Worm (Caenorhabditis elegans) whole organism, mixed stage, embryonic: ENCODE data around the gene F36D3.4.
A peak's percentile ranks its signal among the peaks of the same experiment; 100 is the strongest.

ENCODE experiments used
- M03D4.4 ChIP-seq: sonication (generic microtip); optimal IDR thresholded peaks from 2 replicates; lab custom pipeline; 2017; ENCODE audit warnings: mild to moderate bottlenecking, missing genetic modification characterization, missing compliant biosample characterization
- bed-3 ChIP-seq: fragments of 200-800 bp; sonication (Bioruptor generic); optimal IDR thresholded peaks from 3 replicates; lab custom pipeline; 2018; ENCODE audit warnings: mild to moderate bottlenecking, missing genetic modification characterization, moderate library complexity, missing compliant biosample characterization
- blmp-1 ChIP-seq: fragments of 150-350 bp; optimal IDR thresholded peaks from 2 replicates; lab custom pipeline; 2014; ENCODE audit warnings: missing biosample characterization, missing genetic modification characterization
- ceh-39 ChIP-seq: fragments of 150-350 bp; optimal IDR thresholded peaks from 2 replicates; lab custom pipeline; 2014; ENCODE audit warnings: missing biosample characterization, missing genetic modification characterization
- ceh-43 ChIP-seq: fragments of 200-800 bp; sonication (Bioruptor generic); optimal IDR thresholded peaks from 2 replicates; lab custom pipeline; 2018; ENCODE audit warnings: mild to moderate bottlenecking, missing genetic modification characterization, moderate library complexity, missing compliant biosample characterization
- ceh-83 ChIP-seq: fragments of 200-800 bp; sonication (Bioruptor generic); optimal IDR thresholded peaks from 2 replicates; lab custom pipeline; 2018; ENCODE audit warnings: mild to moderate bottlenecking, missing genetic modification characterization, missing compliant biosample characterization
- ces-1 ChIP-seq: fragments of 150-350 bp; optimal IDR thresholded peaks from 2 replicates; lab custom pipeline; 2014; ENCODE audit warnings: missing biosample characterization, missing genetic modification reagents, missing genetic modification characterization
- cnd-1 ChIP-seq: fragments of 200-800 bp; sonication (Bioruptor generic); optimal IDR thresholded peaks from 2 replicates; lab custom pipeline; 2018; ENCODE audit warnings: mild to moderate bottlenecking, missing genetic modification characterization, missing compliant biosample characterization
- drap-1 ChIP-seq: fragments of 200-800 bp; sonication (Bioruptor generic); optimal IDR thresholded peaks from 3 replicates; lab custom pipeline; 2018; ENCODE audit warnings: mild to moderate bottlenecking, missing genetic modification characterization, missing compliant biosample characterization
- elt-1 ChIP-seq: sonication (generic microtip); optimal IDR thresholded peaks from 2 replicates; lab custom pipeline; 2017; ENCODE audit warnings: missing genetic modification characterization, mild to moderate bottlenecking, missing compliant biosample characterization, antibody characterized with exemption, moderate library complexity, borderline replicate concordance; ENCODE audit not compliant: insufficient read depth
- elt-3 ChIP-seq: fragments of 150-350 bp; optimal IDR thresholded peaks from 2 replicates; lab custom pipeline; 2014; ENCODE audit warnings: missing biosample characterization, missing genetic modification characterization
- flh-1 ChIP-seq: fragments of 200-800 bp; sonication (Bioruptor generic); optimal IDR thresholded peaks from 2 replicates; lab custom pipeline; 2018; ENCODE audit warnings: mild to moderate bottlenecking, missing genetic modification characterization, moderate library complexity, missing compliant biosample characterization
- ham-2 ChIP-seq: fragments of 200-800 bp; sonication (Bioruptor generic); optimal IDR thresholded peaks from 2 replicates; lab custom pipeline; 2018; ENCODE audit warnings: mild to moderate bottlenecking, missing genetic modification characterization, missing compliant biosample characterization
- hlh-1 ChIP-seq: fragments of 150-350 bp; optimal IDR thresholded peaks from 2 replicates; lab custom pipeline; 2014; ENCODE audit warnings: missing biosample characterization, missing genetic modification reagents, missing genetic modification characterization
- lin-32 ChIP-seq: fragments of 200-800 bp; sonication (Bioruptor generic); optimal IDR thresholded peaks from 2 replicates; lab custom pipeline; 2018; ENCODE audit warnings: mild to moderate bottlenecking, missing genetic modification characterization, missing compliant biosample characterization
- lsy-2 ChIP-seq: fragments of 150-350 bp; optimal IDR thresholded peaks from 2 replicates; lab custom pipeline; 2014; ENCODE audit warnings: missing biosample characterization, missing genetic modification characterization
- mab-5 ChIP-seq: fragments of 150-350 bp; optimal IDR thresholded peaks from 2 replicates; lab custom pipeline; 2014; ENCODE audit warnings: missing biosample characterization, missing genetic modification characterization
- mep-1 ChIP-seq: fragments of 150-350 bp; optimal IDR thresholded peaks from 2 replicates; lab custom pipeline; 2017; ENCODE audit warnings: missing biosample characterization, missing genetic modification reagents, missing genetic modification characterization, inconsistent platforms
- mls-2 ChIP-seq: sonication (generic microtip); optimal IDR thresholded peaks from 2 replicates; lab custom pipeline; 2016; ENCODE audit warnings: mild to moderate bottlenecking, missing genetic modification characterization, moderate library complexity, missing compliant biosample characterization
- nhr-237 ChIP-seq: fragments of 150-350 bp; optimal IDR thresholded peaks from 2 replicates; lab custom pipeline; 2014; ENCODE audit warnings: missing biosample characterization, missing genetic modification characterization
- nhr-28 ChIP-seq: fragments of 150-350 bp; optimal IDR thresholded peaks from 2 replicates; lab custom pipeline; 2014; ENCODE audit warnings: missing biosample characterization, missing genetic modification characterization
- nhr-76 ChIP-seq: sonication (generic microtip); optimal IDR thresholded peaks from 2 replicates; lab custom pipeline; 2017; ENCODE audit warnings: missing biosample characterization, missing genetic modification characterization
- sem-2 ChIP-seq: fragments of 200-800 bp; sonication (Bioruptor generic); optimal IDR thresholded peaks from 2 replicates; lab custom pipeline; 2018; ENCODE audit warnings: mild to moderate bottlenecking, missing genetic modification characterization, missing compliant biosample characterization
- snpc-4 ChIP-seq: fragments of 150-350 bp; optimal IDR thresholded peaks from 2 replicates; lab custom pipeline; 2014; ENCODE audit warnings: missing biosample characterization, missing genetic modification characterization
- sptf-1 ChIP-seq: sonication (generic microtip); optimal IDR thresholded peaks from 2 replicates; lab custom pipeline; 2017; ENCODE audit warnings: mild to moderate bottlenecking, missing genetic modification characterization, moderate library complexity, missing compliant biosample characterization
- tbx-8 ChIP-seq: fragments of 200-800 bp; sonication (Bioruptor generic); optimal IDR thresholded peaks from 2 replicates; lab custom pipeline; 2018; ENCODE audit warnings: mild to moderate bottlenecking, missing genetic modification characterization, moderate library complexity, missing compliant biosample characterization
- unc-120 ChIP-seq: sonication (generic microtip); optimal IDR thresholded peaks from 2 replicates; lab custom pipeline; 2017; ENCODE audit warnings: missing genetic modification characterization, missing compliant biosample characterization; ENCODE audit not compliant: poor library complexity, severe bottlenecking
- unc-39 ChIP-seq: fragments of 150-350 bp; optimal IDR thresholded peaks from 2 replicates; lab custom pipeline; 2014; ENCODE audit warnings: missing biosample characterization, missing genetic modification characterization
- unc-62 ChIP-seq: fragments of 150-350 bp; optimal IDR thresholded peaks from 2 replicates; lab custom pipeline; 2014; ENCODE audit warnings: missing biosample characterization, missing genetic modification reagents, missing genetic modification characterization
- zip-8 ChIP-seq: fragments of 150-350 bp; optimal IDR thresholded peaks from 2 replicates; lab custom pipeline; 2014; ENCODE audit warnings: missing biosample characterization, missing genetic modification characterization
- ztf-11 ChIP-seq: fragments of 150-350 bp; optimal IDR thresholded peaks from 2 replicates; lab custom pipeline; 2014; ENCODE audit warnings: missing biosample characterization, missing genetic modification characterization

F36D3.4 gene

ce11 chrV:16517619-16518018 lies at the start of gene F36D3.4:
Gene F36D3.4 (minus strand): TSS chrV:16517719.
- TF ChIP-seq unc-62 (no peak), mls-2 (no peak), ztf-11 (tag; lab: Kevin White, UChicago) (no peak), hlh-1 (tag; lab: Kevin White, UChicago) (no peak), sptf-1 (tag; lab: Kevin White, UChicago) (no peak), nhr-237 (tag; lab: Kevin White, UChicago) (no peak), elt-3 (tag; lab: Kevin White, UChicago) (no peak), snpc-4 (tag; lab: Kevin White, UChicago) (no peak), mab-5 (tag; lab: Kevin White, UChicago) (no peak), ces-1 (GFP tag; lab: Kevin White, UChicago) (no peak), flh-1 (GFP tag; lab: Kevin White, UChicago) (no peak), tbx-8 (GFP tag; lab: Kevin White, UChicago) (no peak), nhr-76 (no peak), unc-39 (tag; lab: Kevin White, UChicago) (no peak), unc-120 (tag; lab: Kevin White, UChicago) (no peak)

ce11 chrV:16565639-16566038 lies 48.1 kb upstream of the F36D3.4 start, which contains the start of gene sru-45:
Gene sru-45 (plus strand): TSS chrV:16565939.
- no peak for TF ChIP-seq unc-39 (tag; lab: Kevin White, UChicago)
- no peak for TF ChIP-seq elt-3 (tag; lab: Kevin White, UChicago)
- TF ChIP-seq elt-1 (tag; lab: Kevin White, UChicago): no peak
- TF ChIP-seq zip-8 (tag; lab: Kevin White, UChicago): no peak
- no peak for TF ChIP-seq unc-62
- no peak for TF ChIP-seq drap-1 (GFP tag; lab: Kevin White, UChicago)
- no peak for TF ChIP-seq hlh-1 (tag; lab: Kevin White, UChicago)
- TF ChIP-seq nhr-76: no peak
- no peak for TF ChIP-seq flh-1 (GFP tag; lab: Kevin White, UChicago)
- TF ChIP-seq cnd-1 (tag; lab: Kevin White, UChicago): no peak
- no peak for TF ChIP-seq tbx-8 (GFP tag; lab: Kevin White, UChicago)
- no peak for TF ChIP-seq ham-2
- no peak for TF ChIP-seq ceh-83 (GFP tag; lab: Kevin White, UChicago)

ce11 chrV:16552929-16553328 lies 35.4 kb upstream of the F36D3.4 start, which contains the start of gene Y32B12B.4:
Gene Y32B12B.4 (plus strand): TSS chrV:16553327.
- TF ChIP-seq M03D4.4 (tag; lab: Kevin White, UChicago): peak; percentile 4
- peak; percentile 64 for TF ChIP-seq lin-32
- peak; percentile 29 for TF ChIP-seq bed-3 (GFP tag; lab: Kevin White, UChicago)
- no peak for TF ChIP-seq unc-120 (tag; lab: Kevin White, UChicago)
- peak; percentile 13 for TF ChIP-seq mls-2
- no peak for TF ChIP-seq nhr-28 (tag; lab: Kevin White, UChicago)
- TF ChIP-seq tbx-8 (GFP tag; lab: Kevin White, UChicago): no peak
- TF ChIP-seq blmp-1 (tag; lab: Kevin White, UChicago): no peak
- peak; percentile 46 for TF ChIP-seq drap-1 (GFP tag; lab: Kevin White, UChicago)
- no peak for TF ChIP-seq snpc-4 (tag; lab: Kevin White, UChicago)
- TF ChIP-seq ceh-39 (tag; lab: Kevin White, UChicago): no peak
- TF ChIP-seq sptf-1 (tag; lab: Kevin White, UChicago): peak; percentile 67
- TF ChIP-seq ceh-43 (GFP tag; lab: Kevin White, UChicago): no peak
- peak; percentile 65 for TF ChIP-seq cnd-1 (tag; lab: Kevin White, UChicago)
- TF ChIP-seq ham-2: no peak
- TF ChIP-seq ceh-83 (GFP tag; lab: Kevin White, UChicago): peak; percentile 21
- peak; percentile 5 for TF ChIP-seq sem-2
- no peak for TF ChIP-seq mep-1 (tag; lab: Kevin White, UChicago)

ce11 chrV:16550680-16551079 lies 33.2 kb upstream of the F36D3.4 start, which contains the start of gene srbc-65:
Gene srbc-65 (plus strand): TSS chrV:16550980.
- no peak for TF ChIP-seq lin-32
- no peak for TF ChIP-seq unc-120 (tag; lab: Kevin White, UChicago)
- TF ChIP-seq unc-39 (tag; lab: Kevin White, UChicago): no peak
- no peak for TF ChIP-seq unc-62
- TF ChIP-seq zip-8 (tag; lab: Kevin White, UChicago): no peak
- TF ChIP-seq bed-3 (GFP tag; lab: Kevin White, UChicago): no peak
- TF ChIP-seq sem-2: no peak
- TF ChIP-seq nhr-28 (tag; lab: Kevin White, UChicago): no peak
- no peak for TF ChIP-seq mep-1 (tag; lab: Kevin White, UChicago)
- no peak for TF ChIP-seq mls-2
- no peak for TF ChIP-seq ceh-43 (GFP tag; lab: Kevin White, UChicago)
- TF ChIP-seq lsy-2 (tag; lab: Kevin White, UChicago): no peak
- TF ChIP-seq cnd-1 (tag; lab: Kevin White, UChicago): no peak
- no peak for TF ChIP-seq blmp-1 (tag; lab: Kevin White, UChicago)
- no peak for TF ChIP-seq nhr-76
- TF ChIP-seq flh-1 (GFP tag; lab: Kevin White, UChicago): no peak
- TF ChIP-seq ceh-39 (tag; lab: Kevin White, UChicago): no peak
- TF ChIP-seq tbx-8 (GFP tag; lab: Kevin White, UChicago): no peak
- TF ChIP-seq M03D4.4 (tag; lab: Kevin White, UChicago): no peak
- TF ChIP-seq, all 35 proteins: peak for 0
